Fruit fly (Drosophila melanogaster) whole organism, pupa: Measurements from ENCODE around the gene Cyp4g1.

Experiments used
- CG14655 ChIP-seq: fragments of 200-800 bp; sonication (Bioruptor generic); optimal IDR thresholded peaks from 3 replicates; lab custom pipeline; 2017; ENCODE audit warnings: mild to moderate bottlenecking, missing biosample characterization, missing genetic modification reagents, missing genetic modification characterization
- CG8159 ChIP-seq: fragments of 200-800 bp; sonication (Bioruptor generic); optimal IDR thresholded peaks from 3 replicates; lab custom pipeline; 2018; ENCODE audit warnings: missing biosample characterization, mild to moderate bottlenecking, missing genetic modification characterization, moderate library complexity
- EcR ChIP-seq: fragments of 200-800 bp; sonication (Bioruptor generic); optimal IDR thresholded peaks from 3 replicates; lab custom pipeline; 2019; ENCODE audit warnings: missing biosample characterization, missing genetic modification characterization, mild to moderate bottlenecking, moderate library complexity, missing genetic modification reagents

- no peak for TF ChIP-seq EcR (GFP tag; lab: Kevin White, UChicago)
- TF ChIP-seq CG8159 (tag; lab: Kevin White, UChicago): no peak
- no peak for TF ChIP-seq CG14655
Measured at dm6 chrX:498434-498833, 29.3 kb upstream of the Cyp4g1 start.
